Worm (Caenorhabditis elegans) whole organism, mixed stage, embryonic: ENCODE data around the gene F57H12.6.

ENCODE experiments used
- M03D4.4 ChIP-seq: sonication (generic microtip); optimal IDR thresholded peaks from 2 replicates; lab custom pipeline; 2017; ENCODE audit warnings: mild to moderate bottlenecking, missing genetic modification characterization, missing compliant biosample characterization
- blmp-1 ChIP-seq: fragments of 150-350 bp; optimal IDR thresholded peaks from 2 replicates; lab custom pipeline; 2014; ENCODE audit warnings: missing biosample characterization, missing genetic modification characterization
- ceh-39 ChIP-seq: fragments of 150-350 bp; optimal IDR thresholded peaks from 2 replicates; lab custom pipeline; 2014; ENCODE audit warnings: missing biosample characterization, missing genetic modification characterization
- ceh-43 ChIP-seq: fragments of 200-800 bp; sonication (Bioruptor generic); optimal IDR thresholded peaks from 2 replicates; lab custom pipeline; 2018; ENCODE audit warnings: mild to moderate bottlenecking, missing genetic modification characterization, moderate library complexity, missing compliant biosample characterization
- ceh-83 ChIP-seq: fragments of 200-800 bp; sonication (Bioruptor generic); optimal IDR thresholded peaks from 2 replicates; lab custom pipeline; 2018; ENCODE audit warnings: mild to moderate bottlenecking, missing genetic modification characterization, missing compliant biosample characterization
- ces-1 ChIP-seq: fragments of 150-350 bp; optimal IDR thresholded peaks from 2 replicates; lab custom pipeline; 2014; ENCODE audit warnings: missing biosample characterization, missing genetic modification reagents, missing genetic modification characterization
- cnd-1 ChIP-seq: fragments of 200-800 bp; sonication (Bioruptor generic); optimal IDR thresholded peaks from 2 replicates; lab custom pipeline; 2018; ENCODE audit warnings: mild to moderate bottlenecking, missing genetic modification characterization, missing compliant biosample characterization
- drap-1 ChIP-seq: fragments of 200-800 bp; sonication (Bioruptor generic); optimal IDR thresholded peaks from 3 replicates; lab custom pipeline; 2018; ENCODE audit warnings: mild to moderate bottlenecking, missing genetic modification characterization, missing compliant biosample characterization
- elt-1 ChIP-seq: sonication (generic microtip); optimal IDR thresholded peaks from 2 replicates; lab custom pipeline; 2017; ENCODE audit warnings: missing genetic modification characterization, mild to moderate bottlenecking, missing compliant biosample characterization, antibody characterized with exemption, moderate library complexity, borderline replicate concordance; ENCODE audit not compliant: insufficient read depth
- elt-3 ChIP-seq: fragments of 150-350 bp; optimal IDR thresholded peaks from 2 replicates; lab custom pipeline; 2014; ENCODE audit warnings: missing biosample characterization, missing genetic modification characterization
- ham-2 ChIP-seq: fragments of 200-800 bp; sonication (Bioruptor generic); optimal IDR thresholded peaks from 2 replicates; lab custom pipeline; 2018; ENCODE audit warnings: mild to moderate bottlenecking, missing genetic modification characterization, missing compliant biosample characterization
- hlh-1 ChIP-seq: fragments of 150-350 bp; optimal IDR thresholded peaks from 2 replicates; lab custom pipeline; 2014; ENCODE audit warnings: missing biosample characterization, missing genetic modification reagents, missing genetic modification characterization
- lin-13 ChIP-seq: fragments of 150-350 bp; optimal IDR thresholded peaks from 2 replicates; lab custom pipeline; 2014; ENCODE audit warnings: missing biosample characterization, missing genetic modification characterization
- lin-32 ChIP-seq: fragments of 200-800 bp; sonication (Bioruptor generic); optimal IDR thresholded peaks from 2 replicates; lab custom pipeline; 2018; ENCODE audit warnings: mild to moderate bottlenecking, missing genetic modification characterization, missing compliant biosample characterization
- lsy-2 ChIP-seq: fragments of 150-350 bp; optimal IDR thresholded peaks from 2 replicates; lab custom pipeline; 2014; ENCODE audit warnings: missing biosample characterization, missing genetic modification characterization
- mab-5 ChIP-seq: fragments of 150-350 bp; optimal IDR thresholded peaks from 2 replicates; lab custom pipeline; 2014; ENCODE audit warnings: missing biosample characterization, missing genetic modification characterization
- mls-2 ChIP-seq: sonication (generic microtip); optimal IDR thresholded peaks from 2 replicates; lab custom pipeline; 2016; ENCODE audit warnings: mild to moderate bottlenecking, missing genetic modification characterization, moderate library complexity, missing compliant biosample characterization
- nhr-12 ChIP-seq: fragments of 150-350 bp; optimal IDR thresholded peaks from 2 replicates; lab custom pipeline; 2014; ENCODE audit warnings: missing biosample characterization, missing genetic modification characterization
- nhr-2 ChIP-seq: fragments of 150-350 bp; optimal IDR thresholded peaks from 2 replicates; lab custom pipeline; 2014; ENCODE audit warnings: missing biosample characterization, missing genetic modification characterization
- nhr-237 ChIP-seq: fragments of 150-350 bp; optimal IDR thresholded peaks from 2 replicates; lab custom pipeline; 2014; ENCODE audit warnings: missing biosample characterization, missing genetic modification characterization
- nhr-28 ChIP-seq: fragments of 150-350 bp; optimal IDR thresholded peaks from 2 replicates; lab custom pipeline; 2014; ENCODE audit warnings: missing biosample characterization, missing genetic modification characterization
- nhr-76 ChIP-seq: sonication (generic microtip); optimal IDR thresholded peaks from 2 replicates; lab custom pipeline; 2017; ENCODE audit warnings: missing biosample characterization, missing genetic modification characterization
- pha-4 ChIP-seq: fragments of 150-350 bp; optimal IDR thresholded peaks from 2 replicates; lab custom pipeline; 2018; ENCODE audit warnings: missing biosample characterization, missing genetic modification reagents, missing genetic modification characterization
- sem-2 ChIP-seq: fragments of 200-800 bp; sonication (Bioruptor generic); optimal IDR thresholded peaks from 2 replicates; lab custom pipeline; 2018; ENCODE audit warnings: mild to moderate bottlenecking, missing genetic modification characterization, missing compliant biosample characterization
- snpc-4 ChIP-seq: fragments of 150-350 bp; optimal IDR thresholded peaks from 2 replicates; lab custom pipeline; 2014; ENCODE audit warnings: missing biosample characterization, missing genetic modification characterization
- sptf-1 ChIP-seq: sonication (generic microtip); optimal IDR thresholded peaks from 2 replicates; lab custom pipeline; 2017; ENCODE audit warnings: mild to moderate bottlenecking, missing genetic modification characterization, moderate library complexity, missing compliant biosample characterization
- tbx-8 ChIP-seq: fragments of 200-800 bp; sonication (Bioruptor generic); optimal IDR thresholded peaks from 2 replicates; lab custom pipeline; 2018; ENCODE audit warnings: mild to moderate bottlenecking, missing genetic modification characterization, moderate library complexity, missing compliant biosample characterization
- unc-120 ChIP-seq: sonication (generic microtip); optimal IDR thresholded peaks from 2 replicates; lab custom pipeline; 2017; ENCODE audit warnings: missing genetic modification characterization, missing compliant biosample characterization; ENCODE audit not compliant: poor library complexity, severe bottlenecking
- unc-39 ChIP-seq: fragments of 150-350 bp; optimal IDR thresholded peaks from 2 replicates; lab custom pipeline; 2014; ENCODE audit warnings: missing biosample characterization, missing genetic modification characterization
- unc-62 ChIP-seq: fragments of 150-350 bp; optimal IDR thresholded peaks from 2 replicates; lab custom pipeline; 2014; ENCODE audit warnings: missing biosample characterization, missing genetic modification reagents, missing genetic modification characterization
- zip-8 ChIP-seq: fragments of 150-350 bp; optimal IDR thresholded peaks from 2 replicates; lab custom pipeline; 2014; ENCODE audit warnings: missing biosample characterization, missing genetic modification characterization
- ztf-11 ChIP-seq: fragments of 150-350 bp; optimal IDR thresholded peaks from 2 replicates; lab custom pipeline; 2014; ENCODE audit warnings: missing biosample characterization, missing genetic modification characterization

F57H12.6 gene

ce11 chrIV:7976210-7976609, at the start of gene F57H12.6:
Gene F57H12.6 (minus strand): TSS chrIV:7976310.
- TF ChIP-seq sptf-1 (tag; lab: Kevin White, UChicago): no peak
- no peak for TF ChIP-seq ham-2 (GFP tag; lab: Kevin White, UChicago)
- TF ChIP-seq unc-39: no peak
- no peak for TF ChIP-seq mls-2 (tag; lab: Kevin White, UChicago)
- no peak for TF ChIP-seq nhr-237
- no peak for TF ChIP-seq nhr-28 (tag; lab: Kevin White, UChicago)

- TF ChIP-seq sem-2 (GFP tag; lab: Kevin White, UChicago) (no peak), drap-1 (no peak), cnd-1 (tag; lab: Kevin White, UChicago) (no peak), elt-3 (tag; lab: Kevin White, UChicago) (no peak), nhr-76 (tag; lab: Kevin White, UChicago) (no peak), tbx-8 (GFP tag; lab: Kevin White, UChicago) (no peak), elt-1 (tag; lab: Kevin White, UChicago) (no peak), snpc-4 (no peak), ces-1 (GFP tag; lab: Kevin White, UChicago) (no peak), pha-4 (no peak), ceh-43 (GFP tag; lab: Kevin White, UChicago) (no peak), M03D4.4 (tag; lab: Kevin White, UChicago) (no peak), mab-5 (tag; lab: Kevin White, UChicago) (no peak), lin-32 (no peak), nhr-12 (tag; lab: Kevin White, UChicago) (no peak), nhr-237 (no peak), sptf-1 (tag; lab: Kevin White, UChicago) (no peak), nhr-2 (tag; lab: Kevin White, UChicago) (no peak), ztf-11 (tag; lab: Kevin White, UChicago) (no peak), lsy-2 (tag; lab: Kevin White, UChicago) (no peak)
Observed at ce11 chrIV:8023861-8024260, 47.8 kb upstream of the F57H12.6 start.

- no peak for TF ChIP-seq unc-120 (tag; lab: Kevin White, UChicago)
- no peak for TF ChIP-seq M03D4.4 (tag; lab: Kevin White, UChicago)
- no peak for TF ChIP-seq unc-62 (GFP tag; lab: Kevin White, UChicago)
- TF ChIP-seq lin-32: no peak
- no peak for TF ChIP-seq blmp-1 (tag; lab: Kevin White, UChicago)
- no peak for TF ChIP-seq ceh-83 (GFP tag; lab: Kevin White, UChicago)
- no peak for TF ChIP-seq tbx-8 (GFP tag; lab: Kevin White, UChicago)
- no peak for TF ChIP-seq elt-3 (tag; lab: Kevin White, UChicago)
- no peak for TF ChIP-seq nhr-2 (tag; lab: Kevin White, UChicago)
- no peak for TF ChIP-seq cnd-1 (tag; lab: Kevin White, UChicago)
- no peak for TF ChIP-seq ceh-39
- no peak for TF ChIP-seq nhr-76 (tag; lab: Kevin White, UChicago)
- TF ChIP-seq, all 35 proteins: peak for 0
Observed at ce11 chrIV:8022035-8022673, 46.0 kb upstream of the F57H12.6 start, which contains the start of gene C26B2.2. Gene C26B2.2 (minus strand): TSS chrIV:8022122.

ce11 chrIV:8019772-8020496, 43.8 kb upstream of the F57H12.6 start, which contains the start of gene dnc-4:
Gene dnc-4 (minus strand): TSS chrIV:8019808.
- TF ChIP-seq sem-2 (GFP tag; lab: Kevin White, UChicago): no peak
- peak; percentile 75 for TF ChIP-seq ces-1 (GFP tag; lab: Kevin White, UChicago)
- TF ChIP-seq nhr-12 (tag; lab: Kevin White, UChicago): no peak
- no peak for TF ChIP-seq nhr-28 (tag; lab: Kevin White, UChicago)
- no peak for TF ChIP-seq ztf-11 (tag; lab: Kevin White, UChicago)
- no peak for TF ChIP-seq lin-13 (tag; lab: Kevin White, UChicago)
- TF ChIP-seq hlh-1 (tag; lab: Kevin White, UChicago): no peak
- TF ChIP-seq ceh-43 (GFP tag; lab: Kevin White, UChicago): no peak
- TF ChIP-seq mab-5 (tag; lab: Kevin White, UChicago): no peak
- peak; percentile 85 for TF ChIP-seq zip-8 (tag; lab: Kevin White, UChicago)
